Fruit fly (Drosophila melanogaster) whole organism, wandering third instar larva: ENCODE measurements around the gene Fic.

Experiments used
- Abd-B ChIP-seq: fragments of >200 bp; optimal IDR thresholded peaks from 2 replicates; lab custom pipeline; 2017; ENCODE audit warnings: missing biosample characterization, missing genetic modification characterization
- CG32264 ChIP-seq: fragments of 200-800 bp; sonication (Bioruptor generic); optimal IDR thresholded peaks from 2 replicates; lab custom pipeline; 2016; ENCODE audit warnings: missing biosample characterization, missing genetic modification characterization
- CG9705 ChIP-seq: fragments of 200-800 bp; sonication (Bioruptor generic); optimal IDR thresholded peaks from 2 replicates; lab custom pipeline; 2018; ENCODE audit warnings: missing biosample characterization, mild to moderate bottlenecking, missing genetic modification characterization
- CrebA ChIP-seq: fragments of 200-800 bp; sonication (Bioruptor generic); optimal IDR thresholded peaks from 2 replicates; lab custom pipeline; 2016; ENCODE audit warnings: missing biosample characterization, mild to moderate bottlenecking, missing genetic modification characterization, borderline replicate concordance
- Dfd ChIP-seq: fragments of >200 bp; optimal IDR thresholded peaks from 2 replicates; lab custom pipeline; 2017; ENCODE audit warnings: missing biosample characterization, missing genetic modification characterization
- Dif ChIP-seq: fragments of 200-275, 200-300 bp; sonication (Bioruptor generic); optimal IDR thresholded peaks from 2 replicates; lab custom pipeline; 2018; ENCODE audit warnings: missing biosample characterization, missing genetic modification characterization; ENCODE audit not compliant: partially characterized antibody
- GATAd ChIP-seq: sonication (Bioruptor generic); optimal IDR thresholded peaks from 2 replicates; lab custom pipeline; 2016; ENCODE audit warnings: missing biosample characterization, missing genetic modification characterization
- HLH106 ChIP-seq: fragments of 200-800 bp; optimal IDR thresholded peaks from 3 replicates; lab custom pipeline; 2019; ENCODE audit warnings: missing biosample characterization, mild to moderate bottlenecking, missing genetic modification characterization, moderate library complexity
- Hnf4 ChIP-seq: fragments of 200-800 bp; sonication (Bioruptor generic); optimal IDR thresholded peaks from 2 replicates; lab custom pipeline; 2016; ENCODE audit warnings: missing biosample characterization, mild to moderate bottlenecking, missing genetic modification characterization
- Hr78 ChIP-seq: fragments of >200 bp; optimal IDR thresholded peaks from 2 replicates; lab custom pipeline; 2017; ENCODE audit warnings: missing biosample characterization, missing genetic modification characterization
- Hr83 ChIP-seq: fragments of 200-300 bp; sonication (Bioruptor generic); optimal IDR thresholded peaks from 2 replicates; lab custom pipeline; 2016; ENCODE audit warnings: missing biosample characterization, mild to moderate bottlenecking, missing genetic modification characterization, moderate library complexity; ENCODE audit not compliant: poor library complexity, severe bottlenecking
- Jra ChIP-seq: sonication (Bioruptor generic); optimal IDR thresholded peaks from 2 replicates; lab custom pipeline; 2016; ENCODE audit warnings: missing biosample characterization, missing genetic modification characterization
- Mio ChIP-seq: sonication (Bioruptor generic); optimal IDR thresholded peaks from 2 replicates; lab custom pipeline; 2016; ENCODE audit warnings: missing biosample characterization, missing genetic modification characterization
- Myc ChIP-seq: fragments of >200 bp; optimal IDR thresholded peaks from 2 replicates; lab custom pipeline; 2017
- N ChIP-seq: fragments of >200 bp; optimal IDR thresholded peaks from 2 replicates; lab custom pipeline; 2018; ENCODE audit warnings: missing biosample characterization, missing external identifiers, missing genetic modification characterization
- OdsH ChIP-seq: fragments of 200-800 bp; sonication (Bioruptor generic); optimal IDR thresholded peaks from 2 replicates; lab custom pipeline; 2016; ENCODE audit warnings: missing biosample characterization, mild to moderate bottlenecking, missing genetic modification characterization
- Rel ChIP-seq, 2 experiments: fragments of 200-800 bp; sonication (Bioruptor generic) in 1 of 2; optimal IDR thresholded peaks; 2 replicates in 1 of 2; 3 replicates in 1 of 2; lab custom pipeline; 2016 to 2019; ENCODE audit warnings: mild to moderate bottlenecking in 2 of 2, missing biosample characterization in 2 of 2, missing genetic modification characterization in 2 of 2, moderate library complexity in 1 of 2
- Sp1 ChIP-seq: fragments of 200-800 bp; sonication (Bioruptor generic); optimal IDR thresholded peaks from 3 replicates; lab custom pipeline; 2019; ENCODE audit warnings: missing biosample characterization, mild to moderate bottlenecking, missing genetic modification characterization, moderate library complexity
- Vsx2 ChIP-seq: fragments of 200-300, 225-300 bp; sonication (Bioruptor generic); optimal IDR thresholded peaks from 2 replicates; lab custom pipeline; 2018; ENCODE audit warnings: missing biosample characterization, missing genetic modification characterization; ENCODE audit not compliant: partially characterized antibody
- br ChIP-seq: fragments of 200-800 bp; sonication (Bioruptor generic); optimal IDR thresholded peaks from 2 replicates; lab custom pipeline; 2016; ENCODE audit warnings: missing biosample characterization, missing genetic modification characterization
- brk ChIP-seq: fragments of 200-800 bp; sonication (Bioruptor generic); optimal IDR thresholded peaks from 2 replicates; lab custom pipeline; 2016; ENCODE audit warnings: missing biosample characterization, mild to moderate bottlenecking, missing genetic modification characterization
- dl ChIP-seq, 2 experiments: fragments of 175-275, 200-275 bp in 1 of 2; fragments of 200-275 bp in 1 of 2; sonication (Bioruptor generic); optimal IDR thresholded peaks; lab custom pipeline; 2018; ENCODE audit warnings: mild to moderate bottlenecking in 2 of 2, missing biosample characterization in 2 of 2, missing genetic modification characterization in 2 of 2, moderate library complexity in 2 of 2; ENCODE audit not compliant: partially characterized antibody in 2 of 2, insufficient read depth in 1 of 2
- dmrt93B ChIP-seq: fragments of 200-800 bp; sonication (Bioruptor generic); optimal IDR thresholded peaks from 2 replicates; lab custom pipeline; 2018; ENCODE audit warnings: missing biosample characterization, mild to moderate bottlenecking, missing genetic modification characterization
- dsf ChIP-seq: sonication (Bioruptor generic); optimal IDR thresholded peaks from 2 replicates; lab custom pipeline; 2016; ENCODE audit warnings: missing biosample characterization, missing genetic modification characterization, borderline replicate concordance
- ey ChIP-seq: fragments of 200-800 bp; sonication (Bioruptor generic); optimal IDR thresholded peaks from 2 replicates; lab custom pipeline; 2016; ENCODE audit warnings: missing biosample characterization, missing genetic modification characterization
- foxo ChIP-seq, 2 experiments: fragments of 200-800 bp; sonication (Bioruptor generic); optimal IDR thresholded peaks; 2 replicates in 1 of 2; 3 replicates in 1 of 2; lab custom pipeline; 2016 to 2017; ENCODE audit warnings: missing biosample characterization in 2 of 2, missing genetic modification characterization in 2 of 2
- fru ChIP-seq: fragments of 200-800 bp; sonication (Bioruptor generic); optimal IDR thresholded peaks from 3 replicates; lab custom pipeline; 2016; ENCODE audit warnings: missing biosample characterization, mild to moderate bottlenecking, missing genetic modification characterization
- h ChIP-seq: fragments of 200-800 bp; sonication (Bioruptor generic); optimal IDR thresholded peaks from 3 replicates; lab custom pipeline; 2016; ENCODE audit warnings: missing biosample characterization, mild to moderate bottlenecking, missing genetic modification characterization
- jim ChIP-seq: fragments of 175-275, 200-325 bp; sonication (Bioruptor generic); optimal IDR thresholded peaks from 2 replicates; lab custom pipeline; 2016; ENCODE audit warnings: missing biosample characterization, mild to moderate bottlenecking, missing genetic modification characterization
- lola ChIP-seq: fragments of >200 bp; optimal IDR thresholded peaks from 2 replicates; lab custom pipeline; 2017; ENCODE audit warnings: missing biosample characterization, missing genetic modification characterization
- pan ChIP-seq: fragments of >200 bp; optimal IDR thresholded peaks from 2 replicates; lab custom pipeline; 2017
- psq ChIP-seq: fragments of 200-800 bp; sonication (Bioruptor generic); optimal IDR thresholded peaks from 3 replicates; lab custom pipeline; 2017; ENCODE audit warnings: missing biosample characterization, mild to moderate bottlenecking, missing genetic modification characterization, moderate library complexity
- rgr ChIP-seq: fragments of 200-800 bp; sonication (Bioruptor generic); optimal IDR thresholded peaks from 3 replicates; lab custom pipeline; 2016; ENCODE audit warnings: missing biosample characterization, mild to moderate bottlenecking, missing genetic modification characterization
- sage ChIP-seq: fragments of 200-800 bp; sonication (Bioruptor generic); optimal IDR thresholded peaks from 2 replicates; lab custom pipeline; 2016; ENCODE audit warnings: missing biosample characterization, mild to moderate bottlenecking, missing genetic modification characterization
- sv ChIP-seq: fragments of 200-800 bp; sonication (Bioruptor generic); optimal IDR thresholded peaks from 3 replicates; lab custom pipeline; 2016; ENCODE audit warnings: missing biosample characterization, missing genetic modification characterization
- tai ChIP-seq: sonication (Bioruptor generic); optimal IDR thresholded peaks from 2 replicates; lab custom pipeline; 2016; ENCODE audit warnings: missing biosample characterization, missing genetic modification characterization
- usp ChIP-seq: fragments of >200 bp; optimal IDR thresholded peaks from 2 replicates; lab custom pipeline; 2017; ENCODE audit warnings: missing biosample characterization, missing genetic modification characterization
- woc ChIP-seq: sonication (Bioruptor generic); optimal IDR thresholded peaks from 2 replicates; lab custom pipeline; 2016; ENCODE audit warnings: missing biosample characterization, mild to moderate bottlenecking, missing genetic modification characterization

Fic gene

DNA sequence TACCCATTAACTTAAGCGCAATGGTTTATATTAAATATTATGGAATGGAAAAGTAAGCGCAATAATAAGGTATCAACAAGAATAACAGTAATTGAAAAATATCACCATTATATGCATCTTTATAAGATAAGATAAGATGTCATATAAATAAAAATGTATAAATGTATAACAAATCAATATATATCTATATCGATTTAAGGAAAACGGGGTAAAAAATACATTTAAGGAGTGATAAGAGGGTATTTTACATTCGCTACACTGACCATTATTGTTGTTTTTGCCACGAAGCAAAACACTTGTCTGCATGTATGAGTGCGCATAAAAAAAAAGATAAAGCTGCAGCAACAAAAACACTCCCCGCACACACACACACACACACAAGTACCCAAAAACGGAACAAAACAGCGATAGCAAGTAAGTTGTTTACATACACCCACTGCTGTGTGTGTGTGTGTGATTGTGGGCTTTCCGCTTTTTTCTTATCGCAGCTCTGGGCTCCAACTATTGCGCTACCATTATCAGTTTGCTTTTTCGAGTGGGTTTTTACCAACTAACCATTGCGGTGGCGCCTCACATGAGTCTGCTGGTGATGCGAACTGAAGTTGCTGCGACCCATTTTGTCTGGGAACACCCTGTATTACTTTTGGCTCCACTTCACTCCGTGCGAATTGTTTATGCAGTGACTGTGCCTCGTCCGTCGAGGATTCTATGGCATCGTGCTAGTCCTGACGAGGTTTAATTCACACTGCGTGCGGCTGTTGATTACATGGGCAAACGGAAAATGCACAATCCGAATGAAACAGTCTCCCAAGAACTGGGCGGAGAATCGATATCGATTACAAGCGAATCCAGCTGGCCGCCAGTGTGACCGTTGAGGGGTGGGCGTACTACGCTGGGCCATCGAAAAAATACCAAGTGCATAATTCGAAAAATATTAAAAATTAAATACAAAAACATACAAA, 49.2 kb downstream of the Fic start, which contains the start of gene mmy:
Gene mmy, minus strand, starts transcription at position 829 of the 962 bp plus-strand sequence.
- TF ChIP-seq Vsx2 (GFP tag; lab: Kevin White, UChicago) (no peak), psq (GFP tag; lab: Kevin White, UChicago) (peak; percentile 11), rgr (GFP tag; lab: Kevin White, UChicago) (peak; percentile 66), CG32264 (GFP tag; lab: Kevin White, UChicago) (no peak), Hr78 (GFP tag; lab: Kevin White, UChicago) (no peak), woc (GFP tag; lab: Kevin White, UChicago) (peak; percentile 9), jim (GFP tag; lab: Kevin White, UChicago) (peak; percentile 77), OdsH (GFP tag; lab: Kevin White, UChicago) (peak; percentile 51), Myc (lab: Kevin White, UChicago) (no peak), br (GFP tag; lab: Kevin White, UChicago) (peak; percentile 45), Sp1 (GFP tag; lab: Kevin White, UChicago) (peak; percentile 70), CG9705 (GFP tag; lab: Kevin White, UChicago) (no peak), brk (GFP tag; lab: Kevin White, UChicago) (peak; percentile 24), sv (GFP tag; lab: Kevin White, UChicago) (no peak), lola (GFP tag; lab: Kevin White, UChicago) (no peak), fru (GFP tag; lab: Kevin White, UChicago) (peak; percentile 64), Dfd (GFP tag; lab: Kevin White, UChicago) (no peak), Mio (GFP tag; lab: Kevin White, UChicago) (no peak), Dif (GFP tag; lab: Kevin White, UChicago) (no peak), sage (GFP tag; lab: Kevin White, UChicago) (peak; percentile 52), ey (GFP tag; lab: Kevin White, UChicago) (peak; percentile 34), pan (peak; percentile 62), dmrt93B (GFP tag; lab: Kevin White, UChicago) (no peak), dl (GFP tag; optimal IDR thresholded peaks at IDR 0.05; lab: Kevin White, UChicago; ENCODE audit: insufficient read depth in 1 of 2, partially characterized antibody in 2 of 2) (peak; percentile 19 to 53), Abd-B (no peak), tai (no peak), Hnf4 (GFP tag; lab: Kevin White, UChicago) (no peak), CrebA (GFP tag; lab: Kevin White, UChicago) (no peak), N (GFP tag; lab: Kevin White, UChicago) (peak; percentile 56), h (peak; percentile 38), Hr83 (GFP tag; lab: Kevin White, UChicago) (peak; percentile 49), dsf (GFP tag; lab: Kevin White, UChicago) (no peak), Rel (GFP tag; optimal IDR thresholded peaks at IDR 0.05; lab: Kevin White, UChicago) (peak; percentile 35), Rel (tag; optimal IDR thresholded peaks at IDR 0.05; lab: Kevin White, UChicago) (peak; percentile 92), HLH106 (tag; lab: Kevin White, UChicago) (peak; percentile 53), usp (GFP tag; lab: Kevin White, UChicago) (no peak), GATAd (no peak), Jra (GFP tag; lab: Kevin White, UChicago) (peak; percentile 33), foxo (GFP tag; optimal IDR thresholded peaks at IDR 0.05; lab: Kevin White, UChicago) (peak in 1 of 2 experiments; percentile 59)

DNA sequence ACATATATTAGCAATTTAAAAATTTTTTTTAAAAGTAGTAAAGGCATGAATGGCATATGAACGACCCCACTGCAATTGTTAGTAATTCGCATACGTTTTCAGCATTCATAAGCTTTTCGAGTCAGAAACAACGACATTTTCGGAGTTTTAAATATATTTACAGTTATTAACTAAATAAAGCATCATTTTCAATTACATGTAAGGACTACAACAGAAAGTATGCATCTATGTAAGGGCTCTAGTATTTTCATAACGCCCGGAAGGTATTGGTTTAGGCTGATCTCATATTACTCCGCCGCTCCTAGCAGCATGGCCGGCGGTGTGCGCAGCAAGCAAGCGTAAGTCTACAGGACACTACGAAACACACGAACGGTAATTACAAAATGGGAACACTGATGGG, 50.2 kb downstream of the Fic start:
- TF ChIP-seq N (GFP tag; lab: Kevin White, UChicago) (no peak), Abd-B (no peak), CrebA (GFP tag; lab: Kevin White, UChicago) (no peak), dmrt93B (GFP tag; lab: Kevin White, UChicago) (no peak), Sp1 (GFP tag; lab: Kevin White, UChicago) (no peak), dl (GFP tag; optimal IDR thresholded peaks at IDR 0.05; lab: Kevin White, UChicago; ENCODE audit: insufficient read depth in 1 of 2, partially characterized antibody in 2 of 2) (no peak), CG32264 (GFP tag; lab: Kevin White, UChicago) (no peak), sage (GFP tag; lab: Kevin White, UChicago) (no peak), usp (GFP tag; lab: Kevin White, UChicago) (no peak), jim (GFP tag; lab: Kevin White, UChicago) (no peak)
- TF ChIP-seq, all 38 proteins: peak for 0
